Worm (Caenorhabditis elegans): ENCODE measurements around the gene pid-1.

ce11 chrII:7690384-7690783, at the start of gene pid-1:
- TF ChIP-seq ref-1 (GFP tag; conservative IDR thresholded peaks at IDR 0.05): no peak
- TF ChIP-seq flt-1 (GFP tag; IDR thresholded peaks at IDR 0.05): no peak
- TF ChIP-seq tab-1 (GFP tag; IDR thresholded peaks at IDR 0.05): no peak
- TF ChIP-seq klf-2 (GFP tag; conservative IDR thresholded peaks at IDR 0.05): no peak
- TF ChIP-seq cog-1 (tag; optimal IDR thresholded peaks at IDR 0.05): no peak
- no peak for TF ChIP-seq med-1 (GFP tag; optimal IDR thresholded peaks at IDR 0.05; ENCODE audit: insufficient read depth)
- TF ChIP-seq T22C8.4 (GFP tag; IDR thresholded peaks at IDR 0.05): no peak
- no peak for TF ChIP-seq ztf-29 (GFP tag; IDR thresholded peaks at IDR 0.05)
- TF ChIP-seq ztf-23 (GFP tag; IDR thresholded peaks at IDR 0.05): no peak

Measured in whole organism, midembryonic.